Worm (Caenorhabditis elegans): ENCODE data around the gene srh-32.

The srh-32 gene

DNA sequence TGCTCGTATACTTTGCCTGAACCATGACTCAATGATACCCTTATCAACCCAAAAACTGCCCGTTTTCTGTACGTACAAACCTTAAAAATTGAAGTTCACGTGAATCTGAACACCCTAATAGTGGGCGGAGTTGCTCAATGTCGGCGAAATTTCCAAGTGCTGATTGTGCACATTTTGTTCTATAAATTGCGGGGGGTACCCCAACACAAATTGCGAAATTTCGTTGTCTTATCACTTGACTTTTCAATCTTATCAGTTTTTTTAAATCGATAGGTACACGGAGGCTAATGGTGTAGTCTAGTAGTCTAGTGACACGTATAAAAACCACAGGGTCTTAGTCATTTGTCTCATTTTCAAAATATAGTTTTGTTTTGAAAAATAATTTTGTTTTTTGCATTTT lies 41.8 kb upstream of the srh-32 start, which contains the start of gene fbxa-108 (continued):
- TF ChIP-seq zip-2 (tag; optimal IDR thresholded peaks at IDR 0.05) (no peak), mep-1 (tag; optimal IDR thresholded peaks at IDR 0.05) (peak; percentile 56), aly-2 (tag; optimal IDR thresholded peaks at IDR 0.05) (no peak), pha-4 (GFP tag; IDR thresholded peaks at IDR 0.05) (no peak; the same call in 1 of the 2 replicates), pha-4 (tag; optimal IDR thresholded peaks at IDR 0.05) (no peak), mdt-29 (GFP tag; IDR thresholded peaks at IDR 0.05) (no peak), F26F4.8 (GFP tag; conservative IDR thresholded peaks at IDR 0.05) (no peak), ceh-44 (GFP tag; IDR thresholded peaks at IDR 0.05) (no peak), tag-97 (GFP tag; IDR thresholded peaks at IDR 0.05) (no peak), nhr-42 (GFP tag; IDR thresholded peaks at IDR 0.05) (no peak), php-3 (GFP tag; IDR thresholded peaks at IDR 0.05) (peak; percentile 85), ZK546.5 (tag; optimal IDR thresholded peaks at IDR 0.05) (no peak), lim-7 (GFP tag; IDR thresholded peaks at IDR 0.05) (no peak), nhr-11 (tag; optimal IDR thresholded peaks at IDR 0.05) (no peak), Y48G9A.11 (GFP tag; IDR thresholded peaks at IDR 0.05) (no peak), daf-8 (GFP tag; IDR thresholded peaks at IDR 0.05) (no peak), ceh-20 (GFP tag; IDR thresholded peaks at IDR 0.05) (no peak), mxl-3 (GFP tag; optimal IDR thresholded peaks at IDR 0.05) (peak; percentile 21), Y5F2A.4 (GFP tag; optimal IDR thresholded peaks at IDR 0.05) (no peak), unc-130 (GFP tag; optimal IDR thresholded peaks at IDR 0.05) (no peak), nhr-48 (tag; optimal IDR thresholded peaks at IDR 0.05) (peak; percentile 91), dmd-9 (GFP tag; IDR thresholded peaks at IDR 0.05) (no peak), skn-1 (tag; optimal IDR thresholded peaks at IDR 0.05) (no peak), F49E8.2 (tag; optimal IDR thresholded peaks at IDR 0.05; ENCODE audit: borderline replicate concordance) (no peak), F10B5.3 (tag; optimal IDR thresholded peaks at IDR 0.05) (no peak), ama-1 (optimal IDR thresholded peaks at IDR 0.05) (no peak)

DNA sequence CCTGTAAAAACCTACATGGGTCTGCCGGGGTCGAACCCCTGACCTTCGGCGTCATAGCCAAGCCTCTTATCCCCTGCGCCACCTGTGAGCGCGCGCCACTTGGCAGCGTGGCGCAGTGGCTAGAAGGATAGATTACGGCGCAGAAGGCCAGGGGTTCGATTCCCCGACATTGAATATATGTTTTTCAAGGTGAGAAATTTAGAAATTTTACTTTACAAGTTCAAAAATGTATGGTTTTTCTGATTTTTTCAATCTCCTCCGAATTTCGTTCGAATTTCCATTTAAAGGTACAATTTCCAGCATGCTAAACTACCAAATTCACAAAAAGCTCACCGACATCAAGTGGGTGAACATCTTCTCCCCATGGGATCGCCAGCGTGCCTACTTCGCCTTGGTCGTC lies 41.0 kb upstream of the srh-32 start, which contains the start of gene dgat-2:
Gene dgat-2, plus strand, starts transcription at position 301 of the 400 bp plus-strand sequence.
- TF ChIP-seq nhr-25 (tag; optimal IDR thresholded peaks at IDR 0.05; ENCODE audit: borderline replicate concordance, insufficient read depth) (no peak), aha-1 (tag) (peak; percentile 19), set-16 (GFP tag; IDR thresholded peaks at IDR 0.05) (peak; percentile 66)

DNA sequence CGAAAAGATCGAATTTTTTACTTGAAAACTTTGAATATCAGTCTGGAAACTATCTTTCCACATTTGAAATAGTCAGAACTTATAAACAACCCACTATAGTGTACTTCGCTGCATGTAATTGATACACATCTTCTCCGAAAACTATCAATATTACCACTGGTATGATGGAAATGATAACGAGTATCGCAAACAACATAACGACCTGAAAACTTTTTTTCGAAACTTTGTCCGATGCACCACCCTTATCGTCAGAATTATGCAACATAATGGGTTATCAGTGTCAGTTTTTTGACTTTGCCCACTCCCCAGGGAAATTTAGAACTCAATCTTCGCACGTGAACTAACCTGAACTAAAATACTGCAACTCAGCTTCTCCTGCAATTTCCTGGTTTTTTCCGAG lies 38.8 kb upstream of the srh-32 start:
- TF ChIP-seq ceh-20 (GFP tag; IDR thresholded peaks at IDR 0.05) (no peak), Y48G9A.11 (GFP tag; IDR thresholded peaks at IDR 0.05) (no peak), ama-1 (optimal IDR thresholded peaks at IDR 0.05) (no peak), lin-29 (GFP tag; IDR thresholded peaks at IDR 0.05) (no peak), nhr-10 (tag; optimal IDR thresholded peaks at IDR 0.05) (no peak), php-3 (GFP tag; IDR thresholded peaks at IDR 0.05) (peak; percentile 65; the same call in 1 of the 2 replicates), pqm-1 (tag; optimal IDR thresholded peaks at IDR 0.05) (peak; percentile 82), lsy-2 (tag; optimal IDR thresholded peaks at IDR 0.05) (no peak), daf-16 (GFP tag; optimal IDR thresholded peaks at IDR 0.05) (no peak), daf-16 (tag; optimal IDR thresholded peaks at IDR 0.05) (peak; percentile 92), set-16 (GFP tag; IDR thresholded peaks at IDR 0.05) (no peak), nhr-237 (tag; optimal IDR thresholded peaks at IDR 0.05) (no peak), tra-1 (GFP tag; IDR thresholded peaks at IDR 0.05) (0 out of 2 replicates have a peak, but pooled peaks have one; percentile 34), mep-1 (tag; optimal IDR thresholded peaks at IDR 0.05) (no peak), Y5F2A.4 (GFP tag; optimal IDR thresholded peaks at IDR 0.05) (no peak), F49E8.2 (tag; optimal IDR thresholded peaks at IDR 0.05; ENCODE audit: borderline replicate concordance) (no peak), nhr-28 (tag; optimal IDR thresholded peaks at IDR 0.05) (peak; percentile 58), ces-1 (GFP tag; optimal IDR thresholded peaks at IDR 0.05) (no peak), dmd-8 (GFP tag; IDR thresholded peaks at IDR 0.05) (no peak), mdl-1 (tag; optimal IDR thresholded peaks at IDR 0.05) (no peak), fkh-10 (GFP tag; optimal IDR thresholded peaks at IDR 0.05) (no peak), F10B5.3 (tag; optimal IDR thresholded peaks at IDR 0.05) (no peak), Y75B8A.6 (GFP tag; IDR thresholded peaks at IDR 0.05) (no peak), aha-1 (tag) (peak; percentile 40), ceh-44 (GFP tag; IDR thresholded peaks at IDR 0.05) (no peak), nhr-25 (tag; optimal IDR thresholded peaks at IDR 0.05; ENCODE audit: borderline replicate concordance, insufficient read depth) (no peak), hlh-11 (tag; optimal IDR thresholded peaks at IDR 0.05) (peak; percentile 57), D1046.2 (GFP tag; IDR thresholded peaks at IDR 0.05) (no peak), dmd-6 (GFP tag; IDR thresholded peaks at IDR 0.05) (peak; percentile 86), aly-2 (tag; optimal IDR thresholded peaks at IDR 0.05) (no peak), ceh-82 (tag; optimal IDR thresholded peaks at IDR 0.05) (no peak), unc-130 (GFP tag; optimal IDR thresholded peaks at IDR 0.05) (no peak)
